Worm (Caenorhabditis elegans) whole organism, young adult: ENCODE measurements around the gene C06A8.6.

Source experiments
- B0261.1 ChIP-seq: sonication (generic microtip); optimal IDR thresholded peaks from 2 replicates; lab custom pipeline; 2016; ENCODE audit warnings: mild to moderate bottlenecking, missing genetic modification characterization, moderate library complexity, missing compliant biosample characterization
- B0336.3 ChIP-seq: fragments of 200-800 bp; sonication (Bioruptor generic); IDR thresholded peaks from 2 replicates; pipeline ENCODE4 v1.3.6; 2022; ENCODE audit warnings: missing genetic modification characterization, missing compliant biosample characterization
- F49E8.2 ChIP-seq: sonication (generic microtip); optimal IDR thresholded peaks from 3 replicates; lab custom pipeline; 2017; ENCODE audit warnings: missing genetic modification characterization, mild to moderate bottlenecking, missing compliant biosample characterization, antibody characterized with exemption, moderate library complexity; ENCODE audit not compliant: insufficient read depth
- ZK185.1 ChIP-seq: sonication (generic microtip); optimal IDR thresholded peaks from 2 replicates; lab custom pipeline; 2016; ENCODE audit warnings: mild to moderate bottlenecking, missing genetic modification characterization, missing compliant biosample characterization; ENCODE audit not compliant: poor library complexity, severe bottlenecking
- ama-1 ChIP-seq, 3 experiments: fragments of 150-350 bp in 1 of 3; sonication (generic microtip) in 2 of 3; optimal IDR thresholded peaks; 2 replicates each; lab custom pipeline; 2014 to 2018; ENCODE audit warnings: missing biosample characterization in 2 of 3, missing genetic modification characterization in 2 of 3, missing genetic modification reagents in 2 of 3
- egrh-3 ChIP-seq: fragments of 200-800 bp; sonication (Bioruptor generic); IDR thresholded peaks from 2 replicates; pipeline ENCODE4 v1.3.6; 2022; ENCODE audit warnings: missing genetic modification reagents, missing genetic modification characterization, missing compliant biosample characterization
- hlh-12 ChIP-seq: sonication (generic microtip); optimal IDR thresholded peaks from 2 replicates; lab custom pipeline; 2016; ENCODE audit warnings: missing genetic modification characterization, missing compliant biosample characterization
- lin-35 ChIP-seq, 3 experiments: fragments of 150-350 bp in 2 of 3; sonication (generic microtip) in 1 of 3; optimal IDR thresholded peaks; 2 replicates each; lab custom pipeline; 2014 to 2018; ENCODE audit warnings: missing biosample characterization in 3 of 3, missing genetic modification characterization in 3 of 3, missing genetic modification reagents in 3 of 3
- nfya-2 ChIP-seq: fragments of 200-800 bp; sonication (Bioruptor generic); IDR thresholded peaks from 2 replicates; pipeline ENCODE4 v1.3.6; 2022; ENCODE audit warnings: missing genetic modification reagents, missing genetic modification characterization, missing compliant biosample characterization
- nhr-120 ChIP-seq: fragments of 200-800 bp; sonication (Bioruptor generic); IDR thresholded peaks from 2 replicates; pipeline ENCODE4 v1.3.6; 2022; ENCODE audit warnings: missing genetic modification characterization, missing compliant biosample characterization
- nhr-80 ChIP-seq: sonication (generic microtip); optimal IDR thresholded peaks from 2 replicates; lab custom pipeline; 2016; ENCODE audit warnings: missing genetic modification characterization, missing compliant biosample characterization
- tbp1 ChIP-seq: fragments of 200-800 bp; sonication (Bioruptor generic); optimal IDR thresholded peaks from 2 replicates; lab custom pipeline; 2018; ENCODE audit warnings: mild to moderate bottlenecking, missing genetic modification characterization, missing compliant biosample characterization
- unc-62 ChIP-seq: fragments of 150-350 bp; optimal IDR thresholded peaks from 2 replicates; lab custom pipeline; 2014; ENCODE audit warnings: missing biosample characterization, missing genetic modification reagents, missing genetic modification characterization

- no peak for TF ChIP-seq hlh-12 (tag; lab: Kevin White, UChicago)
- TF ChIP-seq ZK185.1 (tag; lab: Kevin White, UChicago) = no peak
- TF ChIP-seq nhr-120 (GFP tag; lab: Robert Waterston, UW) = no peak
- no peak for TF ChIP-seq nhr-80
- TF ChIP-seq B0261.1 (tag; lab: Kevin White, UChicago) = no peak
- TF ChIP-seq nfya-2 (GFP tag; lab: Robert Waterston, UW) = no peak
- TF ChIP-seq egrh-3 = no peak
- no peak for TF ChIP-seq unc-62 (GFP tag; lab: Kevin White, UChicago)
- TF ChIP-seq lin-35 (GFP tag; optimal IDR thresholded peaks at IDR 0.05; lab: Kevin White, UChicago) = no peak
- no peak for TF ChIP-seq tbp1
- no peak for TF ChIP-seq F49E8.2 (tag; lab: Kevin White, UChicago)
- TF ChIP-seq ama-1 (optimal IDR thresholded peaks at IDR 0.05; lab: Kevin White, UChicago) = no peak
- no peak for TF ChIP-seq ama-1 (GFP tag; optimal IDR thresholded peaks at IDR 0.05; lab: Kevin White, UChicago)
- no peak for TF ChIP-seq B0336.3 (GFP tag; lab: Robert Waterston, UW)
Observed at ce11 chrII:7809358-7809914, 37.1 kb downstream of the C06A8.6 start.
